Worm (Caenorhabditis elegans) whole organism, L3 larva: Measurements from ENCODE around the gene F20G2.2.

ENCODE experiments used
- aly-2 ChIP-seq: fragments of 150-350 bp; optimal IDR thresholded peaks from 2 replicates; lab custom pipeline; 2014; ENCODE audit warnings: missing biosample characterization, missing genetic modification characterization
- ceh-82 ChIP-seq: fragments of 150-350 bp; optimal IDR thresholded peaks from 2 replicates; lab custom pipeline; 2014; ENCODE audit warnings: missing biosample characterization, missing genetic modification characterization
- ceh-9 ChIP-seq: sonication (generic microtip); optimal IDR thresholded peaks from 2 replicates; lab custom pipeline; 2018; ENCODE audit warnings: missing biosample characterization, missing genetic modification characterization
- egl-27 ChIP-seq: sonication (generic microtip); optimal IDR thresholded peaks from 4 replicates; lab custom pipeline; 2017; ENCODE audit warnings: missing biosample characterization, missing genetic modification reagents, missing genetic modification characterization
- elt-2 ChIP-seq: sonication (generic microtip); optimal IDR thresholded peaks from 2 replicates; lab custom pipeline; 2016; ENCODE audit warnings: missing genetic modification reagents, mild to moderate bottlenecking, missing genetic modification characterization, missing compliant biosample characterization
- elt-3 ChIP-seq, 3 experiments: fragments of 150-350 bp in 1 of 3; sonication (generic microtip) in 2 of 3; optimal IDR thresholded peaks; 2 replicates in 2 of 3; 4 replicates in 1 of 3; lab custom pipeline; 2014 to 2017; ENCODE audit warnings: missing biosample characterization in 3 of 3, missing genetic modification characterization in 3 of 3
- nhr-237 ChIP-seq: fragments of 150-350 bp; optimal IDR thresholded peaks from 2 replicates; lab custom pipeline; 2014; ENCODE audit warnings: missing biosample characterization, missing genetic modification characterization

ce11 chrV:13789362-13789761 lies 33.2 kb upstream of the F20G2.2 start:
- TF ChIP-seq nhr-237 (tag; lab: Kevin White, UChicago): no peak
- TF ChIP-seq ceh-82: peak; percentile 50
- TF ChIP-seq ceh-9 (tag; lab: Kevin White, UChicago): no peak
- peak; percentile 87 for TF ChIP-seq elt-2
- no peak for TF ChIP-seq elt-3 (tag; optimal IDR thresholded peaks at IDR 0.05; lab: Kevin White, UChicago)
- TF ChIP-seq egl-27 (tag; lab: Kevin White, UChicago): no peak
- no peak for TF ChIP-seq aly-2 (tag; lab: Kevin White, UChicago)
